Fruit fly (Drosophila melanogaster) whole organism: ENCODE data around the gene CG6005.

Experiments
- CG8478 ChIP-seq: fragments of >200 bp; optimal IDR thresholded peaks from 2 replicates; lab custom pipeline; 2018; ENCODE audit warnings: inconsistent platforms
- Dll ChIP-seq: fragments of >200 bp; optimal IDR thresholded peaks from 2 replicates; lab custom pipeline; 2017
- EcR ChIP-seq, 2 experiments: fragments of >200 bp; optimal IDR thresholded peaks; 2 replicates each; lab custom pipeline; 2017; ENCODE audit warnings: missing biosample characterization in 2 of 2, missing genetic modification characterization in 2 of 2, missing genetic modification reagents in 2 of 2
- pan ChIP-seq: fragments of >200 bp; optimal IDR thresholded peaks from 2 replicates; lab custom pipeline; 2017
- psq ChIP-seq: fragments of >200 bp; optimal IDR thresholded peaks from 2 replicates; lab custom pipeline; 2017
- usp ChIP-seq: fragments of >200 bp; optimal IDR thresholded peaks from 2 replicates; lab custom pipeline; 2017; ENCODE audit warnings: missing biosample characterization, missing genetic modification characterization, mixed read lengths

The CG6005 gene

DNA sequence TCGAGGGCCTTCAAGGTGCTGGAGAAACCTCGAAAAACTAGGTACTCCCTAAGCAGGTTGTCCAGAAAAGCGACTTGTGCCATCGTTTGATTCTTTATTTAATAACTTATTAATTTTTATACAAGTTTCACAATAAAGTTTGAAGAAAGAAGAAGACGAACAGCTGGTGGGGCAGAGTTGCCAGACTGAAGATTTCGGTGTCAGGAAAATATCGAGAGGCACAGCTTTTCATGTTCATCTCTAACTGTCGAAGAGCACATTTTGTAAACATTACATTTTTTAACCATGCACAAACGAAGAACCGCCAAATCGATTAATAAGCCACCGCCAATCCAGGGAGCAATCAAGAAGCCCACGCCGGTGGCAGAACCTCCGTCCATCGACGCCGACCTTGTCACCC, at the start of gene CG6005, which contains the start of gene CG14286:
TSS of gene CG6005 (minus strand) at position 169 of the 400 bp plus-strand sequence.
TSS of gene CG14286 (plus strand) at position 231 of the 400 bp plus-strand sequence.
- TF ChIP-seq CG8478 (lab: Kevin White, UChicago), result no peak
- TF ChIP-seq EcR (GFP tag; optimal IDR thresholded peaks at IDR 0.05; lab: Kevin White, UChicago), result no peak
- no peak for TF ChIP-seq Dll
- TF ChIP-seq pan (lab: Kevin White, UChicago), result no peak
- no peak for TF ChIP-seq psq (lab: Kevin White, UChicago)
- TF ChIP-seq usp (GFP tag; lab: Kevin White, UChicago), result no peak

DNA sequence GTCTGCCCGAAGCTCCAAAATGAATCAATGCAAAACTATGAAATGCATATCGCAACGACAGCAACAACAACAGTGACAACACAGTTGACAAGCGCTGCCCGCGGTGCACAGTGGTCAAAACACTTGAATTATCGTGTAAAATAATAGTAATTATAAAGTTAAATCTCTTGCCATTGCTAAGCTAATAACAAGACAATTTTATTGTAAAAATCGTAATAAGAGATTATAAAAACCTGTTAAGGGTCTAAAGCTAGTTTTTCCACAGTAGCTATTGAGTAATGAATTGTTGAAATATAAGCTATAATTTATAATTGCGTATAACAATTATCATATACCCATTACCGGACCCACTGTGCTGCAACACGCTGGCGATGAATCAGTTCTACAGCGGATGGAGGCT, 49.2 kb upstream of the CG6005 start:
- no peak for TF ChIP-seq CG8478 (lab: Kevin White, UChicago)
- no peak for TF ChIP-seq usp (GFP tag; lab: Kevin White, UChicago)
- no peak for TF ChIP-seq psq (lab: Kevin White, UChicago)
- TF ChIP-seq pan (lab: Kevin White, UChicago), result no peak
- no peak for TF ChIP-seq Dll
- TF ChIP-seq EcR (GFP tag; optimal IDR thresholded peaks at IDR 0.05; lab: Kevin White, UChicago), result no peak

DNA sequence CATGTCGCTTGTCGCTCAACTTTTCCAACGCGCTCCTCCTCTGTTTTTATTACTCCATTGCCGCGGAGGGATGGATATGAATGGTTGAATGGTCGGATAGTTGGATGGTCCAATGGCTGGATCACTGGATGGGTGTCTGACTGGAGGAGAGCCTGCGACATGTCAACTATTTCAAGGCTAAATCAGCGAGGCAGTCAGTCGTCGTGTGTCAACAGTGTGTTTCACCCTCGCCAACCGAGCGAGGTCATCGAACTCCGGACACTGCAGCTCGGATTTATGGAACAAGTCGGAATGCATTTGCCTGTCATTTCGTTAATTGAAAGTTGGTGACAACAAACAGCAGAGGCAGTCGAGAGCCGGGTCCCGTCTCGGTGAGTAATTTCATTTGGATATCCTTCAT, 48.1 kb upstream of the CG6005 start:
- TF ChIP-seq pan (lab: Kevin White, UChicago) (no peak), EcR (GFP tag; optimal IDR thresholded peaks at IDR 0.05; lab: Kevin White, UChicago) (peak in 1 of 2 experiments; percentile 17)

DNA sequence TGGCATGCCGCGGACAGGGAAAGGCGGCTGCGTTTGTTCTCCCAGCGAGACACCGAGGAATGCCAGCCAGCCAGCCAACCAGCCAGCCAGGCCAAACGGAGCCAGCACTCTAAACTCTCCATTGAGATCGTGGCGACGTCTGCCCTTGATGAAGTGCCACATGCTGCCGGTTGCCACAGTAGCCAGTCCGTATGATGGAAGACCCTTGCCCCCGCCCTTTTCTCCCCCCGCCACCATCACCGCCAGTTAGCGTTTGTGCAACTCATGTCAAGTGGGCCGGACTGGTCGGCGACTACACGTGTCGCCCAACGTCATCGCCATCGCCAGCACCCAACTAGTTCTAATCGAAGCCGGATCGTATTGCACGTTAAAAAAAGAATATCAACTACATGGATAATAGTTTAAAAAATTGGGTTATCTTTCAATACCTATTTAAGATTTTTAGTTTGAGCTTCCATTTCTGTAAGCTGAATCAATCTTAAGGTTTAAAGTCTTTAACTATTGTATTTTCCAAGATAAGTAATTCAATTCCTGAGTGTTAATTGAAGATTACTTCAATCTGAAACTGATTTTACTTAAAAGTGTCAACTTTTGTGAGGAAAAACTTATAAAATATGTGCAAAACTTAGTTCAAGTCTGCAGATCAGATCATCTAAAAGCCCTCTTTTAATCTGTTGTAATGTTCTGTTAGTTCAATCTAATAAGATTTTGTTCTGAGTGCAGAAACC, 46.6 kb upstream of the CG6005 start:
- TF ChIP-seq pan (lab: Kevin White, UChicago) (no peak), usp (GFP tag; lab: Kevin White, UChicago) (no peak), Dll (no peak), EcR (GFP tag; optimal IDR thresholded peaks at IDR 0.05; lab: Kevin White, UChicago) (no peak), psq (lab: Kevin White, UChicago) (no peak), CG8478 (lab: Kevin White, UChicago) (no peak)

DNA sequence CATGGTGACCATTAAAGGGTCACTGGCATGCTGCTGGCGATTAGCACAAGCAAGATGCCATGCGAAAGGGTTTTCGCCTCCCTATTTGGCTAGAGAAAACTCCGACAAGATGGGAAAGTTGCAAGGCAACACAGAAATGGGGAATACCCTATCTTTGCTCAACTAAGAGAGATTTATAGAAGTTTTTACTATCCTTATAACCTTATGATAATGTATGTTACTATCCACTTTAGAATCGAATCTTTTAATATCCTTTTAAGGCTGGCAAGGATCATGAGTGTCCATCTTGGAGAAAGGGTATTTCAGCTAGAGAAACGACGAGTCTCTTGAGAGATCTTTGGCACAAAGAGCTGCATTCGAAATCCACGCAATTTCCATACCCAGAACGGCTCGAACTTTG, 45.9 kb upstream of the CG6005 start:
- TF ChIP-seq Dll (no peak), CG8478 (lab: Kevin White, UChicago) (no peak), EcR (GFP tag; optimal IDR thresholded peaks at IDR 0.05; lab: Kevin White, UChicago) (no peak), usp (GFP tag; lab: Kevin White, UChicago) (no peak), psq (lab: Kevin White, UChicago) (no peak), pan (lab: Kevin White, UChicago) (no peak)

DNA sequence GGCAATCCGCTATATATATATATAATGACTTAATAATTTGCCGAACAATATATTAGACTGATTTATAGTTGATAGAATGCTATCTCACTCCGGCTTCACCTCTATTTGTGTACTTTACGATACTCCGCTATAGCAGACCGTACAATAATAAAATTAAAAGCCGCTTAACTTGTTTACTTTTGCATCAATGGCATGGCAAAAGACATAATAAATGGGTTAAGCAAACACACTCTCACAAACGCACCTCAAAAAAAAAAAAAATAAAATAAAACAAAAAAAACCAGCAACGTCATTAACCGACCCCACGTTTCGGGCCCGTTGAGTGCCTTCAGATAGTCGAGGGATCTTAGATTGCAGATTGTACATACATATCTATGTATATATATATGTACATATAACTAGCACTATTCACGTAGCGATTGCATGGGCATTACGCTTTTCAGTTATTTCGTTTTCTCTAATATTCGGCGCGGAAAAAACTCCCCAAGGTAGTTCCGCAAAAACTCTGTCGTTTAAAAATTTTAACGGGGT, 44.1 kb upstream of the CG6005 start:
- TF ChIP-seq psq (lab: Kevin White, UChicago) (no peak), usp (GFP tag; lab: Kevin White, UChicago) (no peak), CG8478 (lab: Kevin White, UChicago) (no peak), EcR (GFP tag; optimal IDR thresholded peaks at IDR 0.05; lab: Kevin White, UChicago) (no peak), pan (lab: Kevin White, UChicago) (no peak)

DNA sequence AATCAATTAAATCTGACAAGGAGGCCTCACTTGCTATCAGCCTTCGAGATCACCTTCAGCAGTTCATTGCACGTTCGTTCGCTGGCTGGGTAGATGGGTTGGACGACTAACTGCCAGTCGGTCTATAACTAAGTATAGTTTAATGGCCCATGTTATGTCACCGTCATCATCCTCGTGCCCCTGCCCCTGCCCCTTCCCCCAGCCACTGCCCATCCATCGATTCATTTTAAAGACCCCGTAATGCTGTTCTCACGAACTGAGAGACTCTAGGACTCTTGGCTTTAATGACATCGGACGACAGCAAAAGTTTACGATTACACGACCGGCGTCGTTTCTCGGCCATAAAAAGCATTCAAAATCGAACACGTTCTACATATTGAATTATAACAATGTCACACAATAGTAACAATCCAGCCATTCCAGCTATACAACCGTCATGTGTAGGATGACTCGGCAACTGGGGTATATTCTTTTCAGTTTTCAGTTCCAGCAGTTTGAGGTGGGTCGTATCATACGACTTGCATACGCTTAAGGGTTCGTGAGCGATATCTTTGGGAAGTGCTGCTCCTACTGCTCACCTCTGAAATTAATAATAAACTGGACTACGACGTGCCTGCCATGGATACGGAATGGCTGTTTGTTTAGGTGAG, 43.3 kb upstream of the CG6005 start:
- TF ChIP-seq Dll, result no peak
- TF ChIP-seq psq (lab: Kevin White, UChicago), result no peak

DNA sequence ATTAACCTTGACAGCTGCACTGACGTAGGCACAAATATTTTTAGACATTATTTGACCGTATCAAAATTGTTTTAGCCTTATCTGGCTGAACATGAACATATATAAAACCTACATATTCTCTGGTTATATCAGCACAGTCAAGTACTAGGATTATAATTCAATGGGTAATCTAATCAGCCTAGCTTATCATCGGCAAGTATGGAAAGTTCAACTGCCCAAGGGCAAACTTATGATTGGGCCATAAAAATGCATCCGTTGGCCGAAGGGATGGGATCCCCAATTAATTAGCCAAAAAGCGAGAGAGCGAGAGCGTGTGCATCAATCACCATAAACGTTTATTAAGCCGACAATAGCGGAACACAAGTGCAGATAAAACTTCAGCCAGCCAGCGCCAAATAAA, 41.6 kb upstream of the CG6005 start:
- TF ChIP-seq Dll, result no peak
- TF ChIP-seq EcR (GFP tag; optimal IDR thresholded peaks at IDR 0.05; lab: Kevin White, UChicago), result no peak
- no peak for TF ChIP-seq CG8478 (lab: Kevin White, UChicago)
- TF ChIP-seq pan (lab: Kevin White, UChicago), result no peak
- no peak for TF ChIP-seq psq (lab: Kevin White, UChicago)
- TF ChIP-seq usp (GFP tag; lab: Kevin White, UChicago), result no peak

DNA sequence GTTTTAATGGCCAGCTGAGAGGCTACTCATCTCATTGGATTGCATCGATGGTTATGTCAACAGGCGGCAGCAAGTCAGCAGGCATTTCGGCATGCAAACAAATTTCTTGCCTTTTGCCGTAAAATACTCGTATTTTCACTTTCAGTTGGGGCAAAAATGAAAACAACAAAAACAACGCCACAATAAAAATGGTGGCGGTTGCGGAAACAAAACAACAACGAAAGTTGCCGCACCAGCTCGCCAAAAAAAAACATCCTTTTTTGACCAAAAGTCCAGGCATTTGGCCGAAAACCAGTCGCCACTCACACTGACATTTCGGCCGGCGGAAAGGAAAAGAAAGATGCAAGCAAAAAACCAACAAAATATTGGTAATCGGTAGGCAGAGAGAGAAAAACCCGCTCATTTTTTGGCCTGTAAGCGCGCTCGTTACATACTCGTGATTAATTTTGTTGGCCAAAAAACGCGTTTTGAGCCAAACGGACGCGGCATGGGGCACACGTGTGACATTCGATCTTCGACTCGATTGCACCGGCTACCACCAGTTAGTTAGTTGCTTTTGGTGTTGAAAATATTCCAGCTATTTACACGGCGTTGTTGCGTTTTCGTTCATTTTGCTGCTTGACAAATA, 40.3 kb upstream of the CG6005 start:
- TF ChIP-seq usp (GFP tag; lab: Kevin White, UChicago), result no peak
- no peak for TF ChIP-seq psq (lab: Kevin White, UChicago)
- TF ChIP-seq EcR (GFP tag; optimal IDR thresholded peaks at IDR 0.05; lab: Kevin White, UChicago), result no peak
- TF ChIP-seq CG8478 (lab: Kevin White, UChicago), result no peak
- no peak for TF ChIP-seq Dll
- no peak for TF ChIP-seq pan (lab: Kevin White, UChicago)

DNA sequence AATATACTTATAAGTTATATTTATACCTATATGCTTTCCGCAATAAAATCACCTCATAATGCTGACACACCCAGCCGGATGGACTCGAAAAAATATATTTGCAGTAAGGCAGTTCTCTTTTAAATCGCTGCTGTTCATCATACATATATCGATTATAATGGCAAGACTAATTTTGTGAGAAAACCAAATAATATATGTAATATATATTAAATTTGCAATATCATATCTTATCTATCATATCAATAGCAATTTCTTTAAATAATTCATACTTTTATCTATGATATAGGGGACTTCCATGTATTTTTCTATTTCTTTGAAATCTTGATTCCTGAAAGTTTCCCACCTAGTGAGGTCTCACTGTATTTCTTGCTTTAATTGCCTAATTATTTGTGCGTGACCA, 38.7 kb upstream of the CG6005 start:
- TF ChIP-seq usp (GFP tag; lab: Kevin White, UChicago), result no peak
- no peak for TF ChIP-seq EcR (GFP tag; optimal IDR thresholded peaks at IDR 0.05; lab: Kevin White, UChicago)
- TF ChIP-seq CG8478 (lab: Kevin White, UChicago), result no peak
- TF ChIP-seq Dll, result no peak
- no peak for TF ChIP-seq pan (lab: Kevin White, UChicago)

DNA sequence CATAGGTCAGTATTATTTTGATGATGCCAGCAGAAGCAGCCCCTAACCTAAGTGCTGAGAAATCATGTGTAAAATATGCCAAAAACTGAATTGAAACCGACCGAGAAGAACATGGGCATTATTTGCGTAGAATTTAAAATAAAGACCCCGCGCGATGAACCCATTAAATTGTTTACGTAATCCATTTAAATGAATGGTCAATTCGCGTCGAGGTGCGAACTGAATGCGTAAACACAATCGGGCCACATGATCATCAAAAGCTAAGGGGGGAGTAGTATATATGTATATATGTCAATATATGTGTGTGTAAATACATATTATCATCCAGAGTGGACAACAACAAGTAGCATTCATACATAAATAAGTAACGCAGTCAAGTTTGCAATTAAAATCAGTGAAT, 36.3 kb upstream of the CG6005 start:
- no peak for TF ChIP-seq pan (lab: Kevin White, UChicago)
- no peak for TF ChIP-seq usp (GFP tag; lab: Kevin White, UChicago)
- no peak for TF ChIP-seq EcR (GFP tag; optimal IDR thresholded peaks at IDR 0.05; lab: Kevin White, UChicago)
- TF ChIP-seq psq (lab: Kevin White, UChicago), result no peak
- TF ChIP-seq CG8478 (lab: Kevin White, UChicago), result no peak
- TF ChIP-seq Dll, result no peak
